Worm (Caenorhabditis elegans) whole organism, L3 larva: ENCODE data around the gene clec-55.

Source experiments
- ama-1 ChIP-seq: fragments of 150-350 bp; optimal IDR thresholded peaks from 2 replicates; lab custom pipeline; 2018
- ceh-16 ChIP-seq: sonication (generic microtip); optimal IDR thresholded peaks from 2 replicates; lab custom pipeline; 2017; ENCODE audit warnings: missing biosample characterization, missing genetic modification characterization
- elt-1 ChIP-seq: fragments of 150-350 bp; optimal IDR thresholded peaks from 2 replicates; lab custom pipeline; 2014; ENCODE audit warnings: missing biosample characterization, missing genetic modification characterization
- pha-4 ChIP-seq: fragments of 150-350 bp; optimal IDR thresholded peaks from 2 replicates; lab custom pipeline; 2014; ENCODE audit warnings: missing biosample characterization, missing genetic modification reagents, missing genetic modification characterization
- skn-1 ChIP-seq: fragments of 150-350 bp; optimal IDR thresholded peaks from 2 replicates; lab custom pipeline; 2014; ENCODE audit warnings: missing biosample characterization, missing genetic modification characterization

DNA sequence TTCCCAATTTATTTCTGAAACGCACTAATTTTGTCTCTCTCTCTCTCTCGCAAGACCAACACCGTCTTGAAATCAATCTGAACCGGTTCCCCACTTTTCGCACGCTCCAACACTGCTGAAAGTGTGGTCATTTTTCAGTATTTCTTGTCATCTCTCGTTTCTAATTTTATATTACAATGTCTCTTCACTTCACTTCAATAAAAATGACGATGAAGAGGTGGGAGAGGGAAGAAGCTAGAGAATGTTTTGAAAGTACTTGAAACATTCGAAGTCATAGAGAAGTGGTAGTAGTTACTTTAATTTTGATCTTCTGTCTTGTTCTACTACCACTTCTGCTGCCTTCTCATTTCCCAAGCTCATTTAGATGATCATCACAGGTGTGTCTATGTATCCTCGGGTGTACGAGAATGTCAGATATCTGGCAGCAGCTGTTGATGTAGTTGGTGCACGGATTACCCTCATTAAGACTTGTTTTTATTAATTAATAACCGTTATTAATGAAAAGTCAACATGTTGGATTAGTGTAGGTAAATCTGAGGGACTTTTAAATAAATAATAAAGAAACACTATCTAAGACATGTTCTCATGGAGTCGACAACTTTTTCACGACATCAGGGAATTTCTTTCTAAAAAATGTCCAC lies 40.9 kb upstream of the clec-55 start:
- TF ChIP-seq ceh-16 (tag; lab: Kevin White, UChicago) (no peak), skn-1 (no peak), pha-4 (tag; lab: Kevin White, UChicago) (no peak), elt-1 (tag; lab: Kevin White, UChicago) (no peak), ama-1 (lab: Kevin White, UChicago) (no peak)
